Worm (Caenorhabditis elegans) whole organism, late embryonic: Measurements from ENCODE around the gene T08B1.4.

Experiments
- ahr-1 ChIP-seq: sonication (generic microtip); optimal IDR thresholded peaks from 2 replicates; lab custom pipeline; 2016; ENCODE audit warnings: missing genetic modification characterization, missing compliant biosample characterization
- ceh-2 ChIP-seq: sonication (generic microtip); optimal IDR thresholded peaks from 2 replicates; lab custom pipeline; 2016; ENCODE audit warnings: missing genotype, missing genetic modification characterization, missing compliant biosample characterization
- ceh-34 ChIP-seq: sonication (generic microtip); optimal IDR thresholded peaks from 2 replicates; lab custom pipeline; 2016; ENCODE audit warnings: mild to moderate bottlenecking, missing genetic modification characterization, missing compliant biosample characterization
- eyg-1 ChIP-seq: sonication (generic microtip); optimal IDR thresholded peaks from 2 replicates; lab custom pipeline; 2016; ENCODE audit warnings: missing genotype, missing genetic modification characterization, missing compliant biosample characterization
- pha-2 ChIP-seq: sonication (generic microtip); optimal IDR thresholded peaks from 2 replicates; lab custom pipeline; 2017; ENCODE audit warnings: mild to moderate bottlenecking, missing genetic modification characterization, missing compliant biosample characterization
- rnt-1 ChIP-seq: sonication (generic microtip); optimal IDR thresholded peaks from 2 replicates; lab custom pipeline; 2016; ENCODE audit warnings: missing genetic modification characterization, missing compliant biosample characterization
- sox-2 ChIP-seq: fragments of 200-800 bp; sonication (Bioruptor generic); IDR thresholded peaks from 2 replicates; pipeline ENCODE4 v1.3.6; 2022; ENCODE audit warnings: missing genetic modification reagents, missing genetic modification characterization, missing compliant biosample characterization
- unc-3 ChIP-seq, 2 experiments: fragments of 200-800 bp in 1 of 2; sonication (Bioruptor generic) in 1 of 2; sonication (generic microtip) in 1 of 2; conservative IDR thresholded peaks in 1 of 2; optimal IDR thresholded peaks in 1 of 2; 2 replicates each; pipeline versions ENCODE4 v1.3.6 to Lab custom; 2016 to 2022; ENCODE audit warnings: missing compliant biosample characterization in 2 of 2, missing genetic modification characterization in 2 of 2, missing genetic modification reagents in 1 of 2
- unc-55 ChIP-seq: sonication (generic microtip); optimal IDR thresholded peaks from 2 replicates; lab custom pipeline; 2017; ENCODE audit warnings: missing biosample characterization, missing genetic modification reagents, missing genetic modification characterization

DNA sequence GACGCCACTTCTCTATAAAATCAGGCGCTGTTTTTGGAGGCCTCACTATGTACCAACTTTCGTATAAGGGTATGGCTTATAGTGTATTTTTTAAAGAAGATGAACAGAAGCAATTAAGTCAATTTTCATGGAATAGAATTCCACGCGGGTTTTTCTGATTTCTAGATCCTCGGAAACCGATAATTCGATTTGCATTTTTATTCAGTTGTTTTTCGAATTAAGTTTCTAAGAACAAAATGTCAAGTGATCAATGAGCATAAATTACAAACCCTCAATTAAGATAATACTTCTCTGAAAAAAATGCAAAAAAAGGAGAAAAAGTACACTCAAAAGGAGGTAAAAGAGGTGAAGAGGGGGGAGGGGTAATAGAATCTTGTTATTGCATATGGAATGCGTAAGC is 42.2 kb downstream of the T08B1.4 start:
- TF ChIP-seq eyg-1 (tag; lab: Kevin White, UChicago) (no peak), rnt-1 (no peak), unc-3 (GFP tag; conservative IDR thresholded peaks at IDR 0.05; lab: Robert Waterston, UW) (no peak), unc-3 (tag; optimal IDR thresholded peaks at IDR 0.05; lab: Kevin White, UChicago) (no peak), ceh-34 (tag; lab: Kevin White, UChicago) (no peak), sox-2 (GFP tag; lab: Robert Waterston, UW) (no peak), unc-55 (GFP tag; lab: Kevin White, UChicago) (no peak), pha-2 (no peak), ceh-2 (tag; lab: Kevin White, UChicago) (no peak), ahr-1 (tag; lab: Kevin White, UChicago) (no peak)
